Fruit fly (Drosophila melanogaster) S2 (cell line): ENCODE results near the gene Vsx2.

Experiments used
- CG8478 ChIP-seq: fragments of >200 bp; optimal IDR thresholded peaks from 2 replicates; lab custom pipeline; 2018
- CTCF ChIP-seq, 2 experiments: fragments of >200 bp; optimal IDR thresholded peaks; 2 replicates each; lab custom pipeline; 2018

- TF ChIP-seq CG8478 (lab: Kevin White, UChicago) (no peak), CTCF (optimal IDR thresholded peaks at IDR 0.05; lab: Kevin White, UChicago) (no peak)
Observed at dm6 chrX:5511167-5511566, 48.8 kb downstream of the Vsx2 start.
